Worm (Caenorhabditis elegans) whole organism, midembryonic: ENCODE data around the gene ntc-1.

Experiments
- T22C8.4 ChIP-seq: fragments of 200-800 bp; sonication (Bioruptor generic); IDR thresholded peaks from 2 replicates; pipeline ENCODE4 v1.3.6; 2022; ENCODE audit warnings: missing genetic modification characterization, missing compliant biosample characterization
- cog-1 ChIP-seq: sonication (generic microtip); optimal IDR thresholded peaks from 2 replicates; lab custom pipeline; 2016; ENCODE audit warnings: missing genetic modification characterization, missing compliant biosample characterization
- flt-1 ChIP-seq: fragments of 200-800 bp; sonication (Bioruptor generic); IDR thresholded peaks from 2 replicates; pipeline ENCODE4 v1.3.6; 2022; ENCODE audit warnings: missing genetic modification characterization, missing compliant biosample characterization
- klf-2 ChIP-seq: fragments of 200-800 bp; sonication (Bioruptor generic); conservative IDR thresholded peaks from 2 replicates; pipeline ENCODE4 v1.3.6; 2022; ENCODE audit warnings: missing genetic modification reagents, missing genetic modification characterization, missing compliant biosample characterization
- med-1 ChIP-seq: sonication (generic microtip); optimal IDR thresholded peaks from 2 replicates; lab custom pipeline; 2017; ENCODE audit warnings: missing genetic modification characterization, mild to moderate bottlenecking, missing compliant biosample characterization, antibody characterized with exemption, missing genetic modification reagents; ENCODE audit not compliant: insufficient read depth
- ref-1 ChIP-seq: fragments of 200-800 bp; sonication (Bioruptor generic); conservative IDR thresholded peaks from 2 replicates; pipeline ENCODE4 v1.3.6; 2022; ENCODE audit warnings: missing genetic modification reagents, missing genetic modification characterization, missing compliant biosample characterization
- tab-1 ChIP-seq: fragments of 200-800 bp; sonication (Bioruptor generic); IDR thresholded peaks from 2 replicates; pipeline ENCODE4 v1.3.6; 2022; ENCODE audit warnings: missing genetic modification characterization, missing compliant biosample characterization
- ztf-23 ChIP-seq: fragments of 200-800 bp; sonication (Bioruptor generic); IDR thresholded peaks from 2 replicates; pipeline ENCODE4 v1.3.6; 2022; ENCODE audit warnings: missing genetic modification reagents, missing genetic modification characterization, missing compliant biosample characterization
- ztf-29 ChIP-seq: fragments of 200-800 bp; sonication (Bioruptor generic); IDR thresholded peaks from 2 replicates; pipeline ENCODE4 v1.3.6; 2022; ENCODE audit warnings: missing genetic modification reagents, missing genetic modification characterization, missing compliant biosample characterization

ntc-1 gene

DNA sequence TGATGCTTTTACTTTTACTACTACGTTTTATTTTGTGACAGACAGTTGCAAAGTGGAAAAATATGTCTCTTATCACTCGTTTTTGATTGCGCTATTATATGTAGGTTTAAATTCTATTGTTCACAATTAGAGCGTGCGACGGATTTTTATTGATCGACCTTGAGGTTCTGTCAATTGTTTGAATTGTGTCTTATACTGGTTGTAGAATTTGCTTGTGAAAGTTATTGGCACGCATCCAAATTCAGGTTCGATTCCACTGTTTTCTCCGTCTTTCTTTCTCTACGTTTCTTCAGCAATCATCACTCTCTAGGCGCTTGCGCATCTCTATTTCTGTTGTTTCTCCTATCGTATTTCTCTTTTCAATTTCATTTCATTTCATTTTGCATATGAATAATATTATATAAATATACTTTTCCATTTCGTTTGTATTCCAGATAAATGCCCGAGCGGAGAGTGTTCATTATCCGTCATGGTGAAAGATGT, 27.8 kb downstream of the ntc-1 start, which contains the start of gene T07F12.1:
TSS of gene T07F12.1 (plus strand) at position 433 of the 483 bp plus-strand sequence.
- TF ChIP-seq klf-2 (GFP tag; lab: Robert Waterston, UW) (no peak), cog-1 (tag; lab: Kevin White, UChicago) (no peak), ref-1 (GFP tag; lab: Robert Waterston, UW) (no peak), T22C8.4 (GFP tag; lab: Robert Waterston, UW) (no peak), flt-1 (GFP tag; lab: Robert Waterston, UW) (no peak)

DNA sequence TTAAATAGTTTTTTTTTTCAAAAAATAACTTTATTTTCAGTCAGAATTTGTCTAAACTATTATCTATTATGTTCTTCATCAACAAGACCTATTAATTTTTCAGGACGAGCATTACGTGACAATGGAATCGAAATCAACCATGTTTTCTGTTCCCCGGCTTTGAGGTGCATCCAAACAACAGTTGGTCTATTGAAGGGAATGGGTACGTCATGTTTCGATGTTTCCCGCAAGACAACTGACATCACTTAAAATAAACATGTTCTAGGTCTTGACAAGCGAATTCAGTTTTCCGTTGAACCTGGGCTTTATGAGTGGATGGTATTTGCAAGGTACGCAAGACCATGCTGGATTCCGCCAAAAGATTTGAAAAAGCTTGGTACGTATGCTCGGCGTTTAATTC, 29.3 kb downstream of the ntc-1 start:
- TF ChIP-seq klf-2 (GFP tag; lab: Robert Waterston, UW) (no peak), T22C8.4 (GFP tag; lab: Robert Waterston, UW) (no peak), ztf-29 (GFP tag; lab: Robert Waterston, UW) (no peak), ref-1 (GFP tag; lab: Robert Waterston, UW) (no peak), flt-1 (GFP tag; lab: Robert Waterston, UW) (no peak), med-1 (no peak), ztf-23 (GFP tag; lab: Robert Waterston, UW) (no peak), cog-1 (tag; lab: Kevin White, UChicago) (no peak), tab-1 (GFP tag; lab: Robert Waterston, UW) (no peak)

DNA sequence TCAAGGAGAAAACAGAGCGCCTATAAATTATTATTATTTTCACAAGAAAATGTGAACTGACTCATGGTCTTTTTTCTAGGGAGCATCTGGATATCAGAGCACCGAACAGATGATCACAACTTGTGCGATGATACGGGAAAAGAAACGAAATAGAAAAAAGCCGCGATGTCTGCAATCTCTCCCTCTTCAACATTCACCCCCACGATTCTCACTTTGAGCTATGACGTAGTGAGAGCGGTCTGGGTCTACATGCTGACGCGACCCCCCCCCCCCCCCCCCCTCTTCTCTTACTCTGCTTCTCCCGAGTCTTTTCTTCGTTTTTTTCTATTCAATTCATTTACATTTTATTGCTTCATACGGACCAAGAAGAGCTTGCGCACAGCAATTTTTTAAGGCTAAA, 33.7 kb downstream of the ntc-1 start:
- TF ChIP-seq med-1 (no peak), T22C8.4 (GFP tag; lab: Robert Waterston, UW) (no peak), klf-2 (GFP tag; lab: Robert Waterston, UW) (no peak), ztf-29 (GFP tag; lab: Robert Waterston, UW) (no peak), ref-1 (GFP tag; lab: Robert Waterston, UW) (no peak), tab-1 (GFP tag; lab: Robert Waterston, UW) (no peak), cog-1 (tag; lab: Kevin White, UChicago) (no peak), ztf-23 (GFP tag; lab: Robert Waterston, UW) (no peak), flt-1 (GFP tag; lab: Robert Waterston, UW) (no peak)

DNA sequence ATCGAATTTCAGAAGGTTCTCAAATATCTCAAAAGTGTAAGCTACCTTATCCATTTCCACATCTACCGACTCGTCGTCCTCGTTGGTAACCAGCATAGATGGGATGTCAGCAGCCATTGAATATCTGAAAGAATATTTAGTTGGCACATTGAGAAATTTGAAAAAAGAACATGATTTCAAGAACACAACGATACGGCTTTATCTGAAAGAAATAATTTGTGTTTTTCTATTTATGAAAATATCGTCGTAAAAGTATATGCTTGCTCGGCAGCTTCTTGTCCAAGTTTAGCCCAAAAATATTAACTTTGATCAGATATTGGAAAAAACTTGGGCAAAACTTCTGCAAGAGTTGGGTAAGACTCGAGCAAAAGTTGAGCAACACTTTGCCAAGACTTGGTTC, 34.8 kb downstream of the ntc-1 start, which contains the start of gene T07F12.4:
TSS of gene T07F12.4 (minus strand) at position 130 of the 400 bp plus-strand sequence.
- no peak for TF ChIP-seq cog-1 (tag; lab: Kevin White, UChicago)
- TF ChIP-seq klf-2 (GFP tag; lab: Robert Waterston, UW) = no peak
- no peak for TF ChIP-seq flt-1 (GFP tag; lab: Robert Waterston, UW)
- TF ChIP-seq tab-1 (GFP tag; lab: Robert Waterston, UW) = no peak
- no peak for TF ChIP-seq T22C8.4 (GFP tag; lab: Robert Waterston, UW)
- no peak for TF ChIP-seq ref-1 (GFP tag; lab: Robert Waterston, UW)
- TF ChIP-seq med-1 = no peak
- TF ChIP-seq ztf-23 (GFP tag; lab: Robert Waterston, UW) = no peak
- no peak for TF ChIP-seq ztf-29 (GFP tag; lab: Robert Waterston, UW)

ce11 chrX:4901974-4902373, 36.1 kb downstream of the ntc-1 start:
- TF ChIP-seq T22C8.4 (GFP tag; lab: Robert Waterston, UW) (no peak), ztf-23 (GFP tag; lab: Robert Waterston, UW) (no peak), klf-2 (GFP tag; lab: Robert Waterston, UW) (no peak), tab-1 (GFP tag; lab: Robert Waterston, UW) (no peak), cog-1 (tag; lab: Kevin White, UChicago) (no peak), flt-1 (GFP tag; lab: Robert Waterston, UW) (no peak), med-1 (no peak), ztf-29 (GFP tag; lab: Robert Waterston, UW) (no peak), ref-1 (GFP tag; lab: Robert Waterston, UW) (no peak)

DNA sequence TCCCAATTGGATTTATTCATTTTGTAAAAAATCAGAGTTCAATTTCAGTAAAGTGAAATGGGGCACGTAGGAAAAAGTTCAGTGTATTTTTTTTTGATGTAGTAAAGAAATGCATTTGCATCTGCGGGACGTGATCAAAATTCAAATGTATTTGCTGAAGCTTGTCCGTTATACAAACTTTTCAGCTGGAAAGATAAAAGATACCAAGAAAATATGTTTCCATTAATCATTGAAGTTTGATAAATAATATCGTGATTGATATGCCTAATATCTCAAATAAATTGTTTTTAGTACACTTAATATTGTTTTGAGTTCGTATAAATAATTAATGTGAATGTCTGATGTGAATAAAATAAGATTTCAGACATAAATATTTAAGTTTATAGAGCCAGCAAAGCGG, 36.5 kb downstream of the ntc-1 start:
- TF ChIP-seq ref-1 (GFP tag; lab: Robert Waterston, UW) (no peak), T22C8.4 (GFP tag; lab: Robert Waterston, UW) (no peak), klf-2 (GFP tag; lab: Robert Waterston, UW) (no peak), flt-1 (GFP tag; lab: Robert Waterston, UW) (no peak), med-1 (no peak), ztf-29 (GFP tag; lab: Robert Waterston, UW) (no peak), tab-1 (GFP tag; lab: Robert Waterston, UW) (no peak), cog-1 (tag; lab: Kevin White, UChicago) (no peak), ztf-23 (GFP tag; lab: Robert Waterston, UW) (no peak)

- TF ChIP-seq ztf-23 (GFP tag; lab: Robert Waterston, UW) (no peak), ref-1 (GFP tag; lab: Robert Waterston, UW) (no peak), cog-1 (tag; lab: Kevin White, UChicago) (no peak), klf-2 (GFP tag; lab: Robert Waterston, UW) (no peak), med-1 (no peak), flt-1 (GFP tag; lab: Robert Waterston, UW) (no peak)
These were observed 39.9 kb downstream of the ntc-1 start, which contains the start of gene K05B2.2 for ce11 chrX:4905804-4906203. TSS of gene K05B2.2 (plus strand) at chrX:4906081.

DNA sequence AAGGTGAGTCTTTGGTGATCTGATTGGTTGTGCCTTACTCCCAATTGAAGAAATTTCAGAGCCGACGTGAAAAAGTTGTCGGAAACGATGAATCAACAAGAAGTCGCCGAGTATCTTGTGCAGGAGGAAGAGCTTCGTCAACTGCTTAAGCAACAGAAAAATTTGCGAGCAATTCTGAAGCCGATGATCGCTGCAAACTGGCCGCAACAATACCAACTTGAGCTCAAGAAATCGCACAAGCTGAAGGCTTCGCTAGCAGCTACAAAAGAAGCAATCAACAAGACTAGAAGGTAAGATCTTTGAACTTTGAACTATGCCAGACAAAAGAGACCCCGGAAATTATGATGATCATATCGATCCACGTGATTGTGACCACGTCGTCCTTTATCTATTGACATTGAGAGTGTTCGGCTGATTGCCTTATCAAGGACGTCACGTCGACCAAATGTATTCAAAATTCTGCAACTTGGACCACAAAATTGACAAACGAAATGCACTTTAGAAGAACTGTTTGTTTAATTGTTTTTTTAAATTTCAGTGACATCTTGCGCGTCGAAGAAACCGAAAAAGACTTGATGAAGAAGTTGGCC, 45.5 kb downstream of the ntc-1 start:
- TF ChIP-seq klf-2 (GFP tag; lab: Robert Waterston, UW) (no peak), flt-1 (GFP tag; lab: Robert Waterston, UW) (no peak), med-1 (no peak), ztf-29 (GFP tag; lab: Robert Waterston, UW) (no peak), ref-1 (GFP tag; lab: Robert Waterston, UW) (no peak), tab-1 (GFP tag; lab: Robert Waterston, UW) (no peak), ztf-23 (GFP tag; lab: Robert Waterston, UW) (no peak), cog-1 (tag; lab: Kevin White, UChicago) (no peak), T22C8.4 (GFP tag; lab: Robert Waterston, UW) (no peak)

DNA sequence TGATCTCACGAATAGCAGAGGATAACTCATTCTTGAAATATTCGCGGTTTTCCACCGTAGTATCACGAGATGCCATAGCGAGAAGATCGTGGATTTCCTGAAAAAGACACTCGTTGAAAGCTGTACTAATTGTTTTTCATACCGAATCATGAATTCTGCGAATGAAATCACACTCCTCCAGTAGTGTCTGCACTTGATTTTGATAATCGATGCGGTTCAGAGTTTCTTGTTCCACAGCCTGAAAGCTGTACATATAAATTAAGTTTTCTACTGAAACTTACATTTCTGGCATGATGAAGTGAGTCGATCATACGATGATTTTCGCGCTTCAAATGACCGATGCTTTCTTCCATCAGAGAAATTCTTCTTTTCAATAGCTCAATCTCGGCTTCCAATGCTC, 48.6 kb downstream of the ntc-1 start:
- no peak for TF ChIP-seq ztf-23 (GFP tag; lab: Robert Waterston, UW)
- TF ChIP-seq tab-1 (GFP tag; lab: Robert Waterston, UW) = no peak
- TF ChIP-seq klf-2 (GFP tag; lab: Robert Waterston, UW) = no peak
- TF ChIP-seq T22C8.4 (GFP tag; lab: Robert Waterston, UW) = no peak
- no peak for TF ChIP-seq ref-1 (GFP tag; lab: Robert Waterston, UW)
- no peak for TF ChIP-seq flt-1 (GFP tag; lab: Robert Waterston, UW)
- TF ChIP-seq med-1 = no peak
- no peak for TF ChIP-seq cog-1 (tag; lab: Kevin White, UChicago)
- TF ChIP-seq ztf-29 (GFP tag; lab: Robert Waterston, UW) = no peak
